Fruit fly (Drosophila melanogaster): ENCODE results near the gene rod.

Gene rod

DNA sequence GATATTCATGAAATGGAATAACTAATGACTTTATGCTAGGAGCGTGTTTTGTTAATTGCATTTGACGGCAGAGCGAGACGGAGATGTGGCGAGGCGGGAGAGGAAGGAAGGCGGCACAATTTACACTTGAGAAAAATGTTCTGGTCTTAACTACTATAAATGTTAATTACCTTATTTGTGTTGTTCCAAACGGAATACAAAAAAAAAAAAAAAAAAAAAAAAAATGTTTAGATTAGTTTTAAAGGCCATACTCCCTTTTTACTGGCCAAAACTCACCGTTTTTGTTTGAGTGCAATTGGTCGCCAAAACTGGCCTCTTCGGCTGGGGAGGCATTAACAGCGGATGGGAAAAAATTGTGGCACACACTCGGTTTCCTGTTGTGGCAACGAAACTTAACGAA, 46.4 kb downstream of the rod start (continued):
- TF ChIP-seq CG8119 (GFP tag; IDR thresholded peaks at IDR 0.05), result peak; percentile 71
- TF ChIP-seq CG3032 (tag; optimal IDR thresholded peaks at IDR 0.05), result no peak
- TF ChIP-seq Gug (GFP tag; IDR thresholded peaks at IDR 0.05), result peak; percentile 56
- no peak for TF ChIP-seq CG4318 (GFP tag; optimal IDR thresholded peaks at IDR 0.05)
- peak; percentile 6 for TF ChIP-seq CG6276 (GFP tag; optimal IDR thresholded peaks at IDR 0.05)

- TF ChIP-seq net (GFP tag; optimal IDR thresholded peaks at IDR 0.05) (no peak), Eip78C (GFP tag) (peak; percentile 35), lz (GFP tag; optimal IDR thresholded peaks at IDR 0.05) (no peak), Sox15 (GFP tag; optimal IDR thresholded peaks at IDR 0.05) (no peak), svp (GFP tag) (peak; percentile 39), CG6808 (GFP tag; optimal IDR thresholded peaks at IDR 0.05) (no peak), CG8632 (GFP tag; optimal IDR thresholded peaks at IDR 0.05) (no peak), Sox102F (GFP tag; optimal IDR thresholded peaks at IDR 0.05) (no peak), CG3919 (GFP tag; optimal IDR thresholded peaks at IDR 0.05) (peak; percentile 5)
Measured at dm6 chr3R:31630376-31630775, 49.6 kb downstream of the rod start.

DNA sequence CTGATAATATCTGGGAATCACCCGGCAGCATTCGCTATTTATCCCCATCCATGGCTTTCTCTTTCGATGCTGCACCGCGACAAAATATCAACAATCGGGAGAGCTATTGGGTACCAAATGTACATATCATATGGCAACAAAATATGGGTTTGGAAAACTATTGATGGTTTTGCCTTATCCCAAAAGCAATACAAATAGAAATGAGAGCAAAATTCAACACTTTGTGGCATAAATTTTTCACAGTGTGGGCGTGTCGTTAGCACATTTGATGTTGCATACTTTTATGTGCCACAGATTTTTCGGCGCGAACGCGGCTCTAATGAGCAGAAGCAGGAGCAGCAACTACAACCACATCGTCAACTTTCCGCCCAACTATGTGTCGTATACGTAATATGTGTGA, 51.6 kb downstream of the rod start:
- TF ChIP-seq fd59A (GFP tag; optimal IDR thresholded peaks at IDR 0.05) (no peak), Hr4 (GFP tag; optimal IDR thresholded peaks at IDR 0.05) (peak; percentile 41), CG16779 (tag; optimal IDR thresholded peaks at IDR 0.05) (no peak), salr (GFP tag; optimal IDR thresholded peaks at IDR 0.05) (no peak), Hr39 (GFP tag; optimal IDR thresholded peaks at IDR 0.05) (no peak), CG3919 (GFP tag; optimal IDR thresholded peaks at IDR 0.05) (no peak), CG15336 (GFP tag; IDR thresholded peaks at IDR 0.05) (0 out of 2 replicates have a peak, but pooled peaks have one; percentile 18), net (GFP tag; optimal IDR thresholded peaks at IDR 0.05) (no peak), CG9139 (GFP tag; optimal IDR thresholded peaks at IDR 0.05) (no peak), CG32006 (GFP tag; optimal IDR thresholded peaks at IDR 0.05) (peak; percentile 30), Blimp-1 (GFP tag; optimal IDR thresholded peaks at IDR 0.05) (no peak), Sox15 (GFP tag; optimal IDR thresholded peaks at IDR 0.05) (no peak), Smox (GFP tag; optimal IDR thresholded peaks at IDR 0.05) (no peak), topi (GFP tag; optimal IDR thresholded peaks at IDR 0.05) (no peak), CG10631 (GFP tag; optimal IDR thresholded peaks at IDR 0.05) (no peak), Eip78C (GFP tag) (peak; percentile 42), Eip93F (GFP tag; optimal IDR thresholded peaks at IDR 0.05) (no peak)

dm6 chr3R:31636501-31636900, 55.8 kb downstream of the rod start:
- no peak for TF ChIP-seq CG6163 (GFP tag; IDR thresholded peaks at IDR 0.05)
- peak; percentile 1 for TF ChIP-seq Hr4 (GFP tag; optimal IDR thresholded peaks at IDR 0.05)
- peak; percentile 1 for TF ChIP-seq Sox14 (GFP tag; optimal IDR thresholded peaks at IDR 0.05)
- TF ChIP-seq pdm3 (GFP tag; optimal IDR thresholded peaks at IDR 0.05), result peak; percentile 3
- no peak for TF ChIP-seq Met (GFP tag; optimal IDR thresholded peaks at IDR 0.05)
- peak; percentile 3 for TF ChIP-seq CG10669 (GFP tag; optimal IDR thresholded peaks at IDR 0.05)
- peak; percentile 35; the same call in 1 of the 2 replicates for TF ChIP-seq CG15336 (GFP tag; IDR thresholded peaks at IDR 0.05)
- peak; percentile 10 for TF ChIP-seq CG32006 (GFP tag; optimal IDR thresholded peaks at IDR 0.05)
- TF ChIP-seq OdsH (GFP tag; optimal IDR thresholded peaks at IDR 0.05), result peak; percentile 26
- no peak for TF ChIP-seq CG10631 (GFP tag; optimal IDR thresholded peaks at IDR 0.05)
- peak; percentile 2 for TF ChIP-seq Smox (GFP tag; optimal IDR thresholded peaks at IDR 0.05)
- no peak for TF ChIP-seq dsx (GFP tag; optimal IDR thresholded peaks at IDR 0.05; ENCODE audit: poor library complexity, severe bottlenecking)
- no peak for TF ChIP-seq Lpt (GFP tag; optimal IDR thresholded peaks at IDR 0.05)
- peak; percentile 12 for TF ChIP-seq Hr39 (GFP tag; optimal IDR thresholded peaks at IDR 0.05)
- no peak for TF ChIP-seq CG9139 (GFP tag; optimal IDR thresholded peaks at IDR 0.05)
- no peak for TF ChIP-seq Blimp-1 (GFP tag; optimal IDR thresholded peaks at IDR 0.05)
- peak; percentile 13 for TF ChIP-seq CG3919 (GFP tag; optimal IDR thresholded peaks at IDR 0.05)
- TF ChIP-seq eg (GFP tag; IDR thresholded peaks at IDR 0.05), result no peak
- TF ChIP-seq Eip78C (GFP tag), result peak; percentile 36
